Fruit fly (Drosophila melanogaster): ENCODE data around the gene CG42613.

The CG42613 gene

DNA sequence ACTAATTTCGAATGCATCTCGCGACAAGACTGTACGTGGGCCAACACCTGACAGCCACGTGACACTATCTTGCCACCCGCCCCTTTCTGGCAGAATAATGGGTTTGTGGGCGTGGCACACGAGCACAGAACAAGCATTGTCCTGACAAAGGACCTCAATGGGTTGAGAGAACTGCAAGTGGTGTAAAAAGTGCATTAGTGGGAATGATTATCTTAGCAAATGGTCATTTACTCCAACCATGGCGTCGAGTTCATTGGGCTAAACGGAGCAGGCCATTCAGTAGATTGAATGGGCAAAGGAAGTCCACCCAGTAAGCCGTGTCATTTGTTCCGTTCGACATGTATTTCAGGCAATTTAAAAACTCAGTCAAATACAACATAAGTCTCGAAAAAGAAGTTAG, 31.2 kb upstream of the CG42613 start, which contains the start of gene CG14297:
Gene CG14297 (plus strand): TSS at position 301 of the 400 bp plus-strand sequence.
- TF ChIP-seq Sp1 (GFP tag; optimal IDR thresholded peaks at IDR 0.05) (no peak), Myc (optimal IDR thresholded peaks at IDR 0.05) (no peak), brk (GFP tag; optimal IDR thresholded peaks at IDR 0.05) (no peak), woc (GFP tag; optimal IDR thresholded peaks at IDR 0.05) (no peak), h (GFP tag; optimal IDR thresholded peaks at IDR 0.05) (no peak), GATAd (GFP tag; optimal IDR thresholded peaks at IDR 0.05) (no peak), OdsH (GFP tag; optimal IDR thresholded peaks at IDR 0.05) (no peak), lola (GFP tag; optimal IDR thresholded peaks at IDR 0.05) (no peak), pan (optimal IDR thresholded peaks at IDR 0.05) (no peak), Vsx2 (GFP tag; optimal IDR thresholded peaks at IDR 0.05; ENCODE audit: partially characterized antibody) (no peak), ey (GFP tag; optimal IDR thresholded peaks at IDR 0.05) (no peak), Hr78 (GFP tag; optimal IDR thresholded peaks at IDR 0.05) (no peak), dmrt93B (GFP tag; optimal IDR thresholded peaks at IDR 0.05) (no peak), sv (GFP tag; optimal IDR thresholded peaks at IDR 0.05) (no peak), sage (GFP tag; optimal IDR thresholded peaks at IDR 0.05) (no peak), foxo (GFP tag; optimal IDR thresholded peaks at IDR 0.05) (no peak), CG32264 (GFP tag; optimal IDR thresholded peaks at IDR 0.05) (no peak), dsf (GFP tag; optimal IDR thresholded peaks at IDR 0.05; ENCODE audit: borderline replicate concordance) (no peak), Hnf4 (GFP tag; optimal IDR thresholded peaks at IDR 0.05) (no peak), CrebA (GFP tag; optimal IDR thresholded peaks at IDR 0.05; ENCODE audit: borderline replicate concordance) (no peak)

DNA sequence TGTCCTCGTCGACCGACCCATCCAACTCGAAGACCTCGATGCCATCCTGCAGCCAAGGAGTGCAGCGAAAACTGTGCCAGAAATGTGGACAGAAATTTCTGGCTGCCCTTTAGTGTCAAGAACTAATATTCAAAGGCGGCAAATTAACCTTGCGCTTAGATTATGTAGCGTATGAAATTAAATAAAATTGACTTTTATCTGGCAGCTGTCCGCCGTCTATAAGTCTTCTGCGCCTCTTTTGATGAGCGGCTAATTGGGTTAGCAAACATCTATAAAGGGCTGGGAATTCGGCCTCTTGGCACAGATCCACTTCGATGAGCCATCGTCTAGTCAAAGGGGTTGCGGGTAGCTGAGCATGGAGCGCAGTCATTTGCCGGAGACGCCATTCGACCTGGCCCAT, 29.9 kb upstream of the CG42613 start, which contains the start of gene Rh2:
Gene Rh2 (plus strand): TSS at position 301 of the 400 bp plus-strand sequence.
- TF ChIP-seq dmrt93B (GFP tag; optimal IDR thresholded peaks at IDR 0.05): no peak
- TF ChIP-seq Rel (GFP tag; optimal IDR thresholded peaks at IDR 0.05): no peak
- TF ChIP-seq Rel (tag; optimal IDR thresholded peaks at IDR 0.05): no peak
- no peak for TF ChIP-seq h (GFP tag; optimal IDR thresholded peaks at IDR 0.05)
- no peak for TF ChIP-seq CG32264 (GFP tag; optimal IDR thresholded peaks at IDR 0.05)
- TF ChIP-seq lola (GFP tag; optimal IDR thresholded peaks at IDR 0.05): no peak

DNA sequence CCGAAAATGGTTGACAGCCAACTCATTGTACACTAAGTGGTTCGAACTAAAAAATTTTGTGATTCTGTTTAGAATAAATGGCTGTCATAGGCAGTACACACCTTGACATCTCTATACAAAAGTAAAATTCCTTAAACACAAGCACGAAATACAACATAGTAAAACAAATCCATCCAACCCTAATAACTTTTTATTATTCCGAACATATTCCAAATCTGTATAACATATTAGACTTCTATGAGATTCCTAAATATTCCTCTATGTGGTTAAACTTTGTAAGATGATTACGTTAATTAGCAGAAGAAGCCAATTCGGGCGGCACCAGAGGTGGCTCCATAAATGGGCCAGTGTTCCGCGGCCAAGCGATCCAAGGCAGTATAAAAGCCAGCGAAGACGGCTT, 26.8 kb upstream of the CG42613 start, which contains the start of gene CG14294:
Gene CG14294 (minus strand): TSS at position 101 of the 400 bp plus-strand sequence.
- TF ChIP-seq dl (GFP tag; optimal IDR thresholded peaks at IDR 0.05; ENCODE audit: insufficient read depth in 1 of 2, partially characterized antibody in 2 of 2) (no peak), GATAd (GFP tag; optimal IDR thresholded peaks at IDR 0.05) (no peak), foxo (GFP tag; optimal IDR thresholded peaks at IDR 0.05) (no peak), fru (GFP tag; optimal IDR thresholded peaks at IDR 0.05) (no peak), Hnf4 (GFP tag; optimal IDR thresholded peaks at IDR 0.05) (no peak), Vsx2 (GFP tag; optimal IDR thresholded peaks at IDR 0.05; ENCODE audit: partially characterized antibody) (no peak), usp (GFP tag; optimal IDR thresholded peaks at IDR 0.05) (no peak), h (GFP tag; optimal IDR thresholded peaks at IDR 0.05) (no peak), dmrt93B (GFP tag; optimal IDR thresholded peaks at IDR 0.05) (no peak)

DNA sequence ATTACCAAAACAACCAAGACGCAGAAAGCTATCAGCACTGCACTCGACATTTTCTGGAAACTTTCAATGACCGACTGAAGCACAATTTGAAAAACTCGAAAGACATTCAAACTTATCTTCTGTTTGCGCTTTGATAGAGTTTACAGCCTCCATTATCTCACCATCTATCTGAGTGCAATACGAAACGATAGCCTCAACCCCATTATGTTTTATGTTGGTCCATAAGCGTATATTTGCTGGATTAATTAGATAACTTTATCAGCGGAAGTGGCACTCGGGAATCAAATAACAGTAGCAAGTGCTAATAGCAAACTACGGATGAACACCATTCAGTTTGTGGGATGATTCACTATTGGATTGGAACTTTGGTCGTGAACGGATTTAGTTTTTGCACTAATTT, 26.1 kb upstream of the CG42613 start, which contains the start of gene CG34284:
Gene CG34284 (minus strand): TSS at position 76 of the 400 bp plus-strand sequence.
- no peak for TF ChIP-seq foxo (GFP tag; optimal IDR thresholded peaks at IDR 0.05)

DNA sequence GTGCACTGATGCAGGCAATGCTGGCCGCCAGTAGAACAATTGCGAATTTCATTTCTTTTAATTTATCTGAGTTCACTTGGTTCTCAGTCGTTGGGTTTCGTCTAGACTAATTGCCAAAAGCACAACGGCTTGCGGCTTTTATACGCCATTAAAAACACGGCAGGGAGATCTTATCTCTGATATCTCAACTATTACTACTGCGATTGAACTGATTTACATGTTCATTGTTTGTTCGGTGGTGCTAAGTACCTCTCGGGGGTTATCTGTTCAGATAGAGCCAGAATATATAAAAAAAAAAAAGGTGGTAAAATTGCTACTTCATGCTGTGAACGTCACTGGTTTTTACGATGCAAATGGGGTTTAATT, 23.5 kb upstream of the CG42613 start, which contains the start of gene CG14292:
Gene CG14292 (minus strand): TSS at position 101 of the 366 bp plus-strand sequence.
- no peak for TF ChIP-seq OdsH (GFP tag; optimal IDR thresholded peaks at IDR 0.05)
- TF ChIP-seq brk (GFP tag; optimal IDR thresholded peaks at IDR 0.05): no peak
- no peak for TF ChIP-seq psq (GFP tag; optimal IDR thresholded peaks at IDR 0.05)
- no peak for TF ChIP-seq CG9705 (GFP tag; optimal IDR thresholded peaks at IDR 0.05)
- no peak for TF ChIP-seq tai (GFP tag; optimal IDR thresholded peaks at IDR 0.05)
- no peak for TF ChIP-seq Dif (GFP tag; optimal IDR thresholded peaks at IDR 0.05; ENCODE audit: partially characterized antibody)
- no peak for TF ChIP-seq dl (GFP tag; optimal IDR thresholded peaks at IDR 0.05; ENCODE audit: insufficient read depth in 1 of 2, partially characterized antibody in 2 of 2)
- no peak for TF ChIP-seq N (GFP tag; optimal IDR thresholded peaks at IDR 0.05)
- no peak for TF ChIP-seq sv (GFP tag; optimal IDR thresholded peaks at IDR 0.05)
- no peak for TF ChIP-seq br (GFP tag; optimal IDR thresholded peaks at IDR 0.05)
- no peak for TF ChIP-seq Dfd (GFP tag; optimal IDR thresholded peaks at IDR 0.05)
- TF ChIP-seq fru (GFP tag; optimal IDR thresholded peaks at IDR 0.05): no peak
- TF ChIP-seq Rel (GFP tag; optimal IDR thresholded peaks at IDR 0.05): no peak
- TF ChIP-seq Rel (tag; optimal IDR thresholded peaks at IDR 0.05): no peak
- no peak for TF ChIP-seq CG32264 (GFP tag; optimal IDR thresholded peaks at IDR 0.05)
- TF ChIP-seq usp (GFP tag; optimal IDR thresholded peaks at IDR 0.05): no peak
- no peak for TF ChIP-seq Hr78 (GFP tag; optimal IDR thresholded peaks at IDR 0.05)
- no peak for TF ChIP-seq dmrt93B (GFP tag; optimal IDR thresholded peaks at IDR 0.05)

Data from whole organism, wandering third instar larva.